Fruit fly (Drosophila melanogaster) S2 (cell line): Measurements from ENCODE around the gene Prosbeta4.

Experiments used
- CG8478 ChIP-seq: fragments of >200 bp; optimal IDR thresholded peaks from 2 replicates; lab custom pipeline; 2018
- CTCF ChIP-seq, 2 experiments: fragments of >200 bp; optimal IDR thresholded peaks; 2 replicates each; lab custom pipeline; 2018

DNA sequence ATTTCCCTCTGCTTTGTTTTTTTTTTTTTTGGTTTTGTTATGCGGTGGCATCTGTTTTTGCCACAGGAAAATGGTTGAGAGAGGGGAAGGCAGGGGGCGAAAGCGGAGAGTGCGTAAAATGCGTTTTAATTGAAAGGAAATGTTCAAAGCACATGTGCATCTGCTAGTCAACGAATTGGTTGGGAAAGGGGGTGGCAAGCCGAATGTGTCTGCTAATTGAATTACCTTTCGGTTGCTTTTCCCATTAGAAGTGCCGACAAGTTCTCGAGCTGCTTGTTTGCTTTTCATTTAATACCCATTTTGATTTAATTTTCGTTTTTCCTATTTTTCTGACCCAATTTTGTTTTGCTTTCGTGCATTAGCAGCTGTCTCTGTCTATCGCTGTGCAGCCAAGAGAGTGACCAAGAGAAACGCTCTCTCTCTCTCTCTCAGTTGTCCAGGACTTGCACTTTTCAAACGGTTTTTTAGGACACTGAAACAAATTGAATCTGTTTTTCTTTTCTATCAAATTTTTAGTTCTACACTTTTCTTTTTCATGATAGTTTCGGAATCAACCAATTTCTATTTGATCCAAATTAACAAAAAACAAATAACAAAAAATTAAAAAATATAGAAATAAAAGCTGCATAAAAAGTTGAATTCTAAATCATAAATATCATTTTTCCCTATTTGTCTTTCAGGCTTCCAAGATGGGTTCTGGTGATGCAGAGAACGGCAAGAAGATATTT lies 13.3 kb downstream of the Prosbeta4 start:
- TF ChIP-seq CG8478 (no peak), CTCF (optimal IDR thresholded peaks at IDR 0.05; lab: Kevin White, UChicago) (no peak)
